Fruit fly (Drosophila melanogaster) whole organism, wandering third instar larva: ENCODE data around the gene Eig71Eg.

ENCODE experiments used
- CG32264 ChIP-seq: fragments of 200-800 bp; sonication (Bioruptor generic); optimal IDR thresholded peaks from 2 replicates; lab custom pipeline; 2016; ENCODE audit warnings: missing biosample characterization, missing genetic modification characterization
- CG9705 ChIP-seq: fragments of 200-800 bp; sonication (Bioruptor generic); optimal IDR thresholded peaks from 2 replicates; lab custom pipeline; 2018; ENCODE audit warnings: missing biosample characterization, mild to moderate bottlenecking, missing genetic modification characterization
- CrebA ChIP-seq: fragments of 200-800 bp; sonication (Bioruptor generic); optimal IDR thresholded peaks from 2 replicates; lab custom pipeline; 2016; ENCODE audit warnings: missing biosample characterization, mild to moderate bottlenecking, missing genetic modification characterization, borderline replicate concordance
- Dfd ChIP-seq: fragments of >200 bp; optimal IDR thresholded peaks from 2 replicates; lab custom pipeline; 2017; ENCODE audit warnings: missing biosample characterization, missing genetic modification characterization
- GATAd ChIP-seq: sonication (Bioruptor generic); optimal IDR thresholded peaks from 2 replicates; lab custom pipeline; 2016; ENCODE audit warnings: missing biosample characterization, missing genetic modification characterization
- HLH106 ChIP-seq: fragments of 200-800 bp; optimal IDR thresholded peaks from 3 replicates; lab custom pipeline; 2019; ENCODE audit warnings: missing biosample characterization, mild to moderate bottlenecking, missing genetic modification characterization, moderate library complexity
- Hnf4 ChIP-seq: fragments of 200-800 bp; sonication (Bioruptor generic); optimal IDR thresholded peaks from 2 replicates; lab custom pipeline; 2016; ENCODE audit warnings: missing biosample characterization, mild to moderate bottlenecking, missing genetic modification characterization
- Hr78 ChIP-seq: fragments of >200 bp; optimal IDR thresholded peaks from 2 replicates; lab custom pipeline; 2017; ENCODE audit warnings: missing biosample characterization, missing genetic modification characterization
- Hr83 ChIP-seq: fragments of 200-300 bp; sonication (Bioruptor generic); optimal IDR thresholded peaks from 2 replicates; lab custom pipeline; 2016; ENCODE audit warnings: missing biosample characterization, mild to moderate bottlenecking, missing genetic modification characterization, moderate library complexity; ENCODE audit not compliant: poor library complexity, severe bottlenecking
- Jra ChIP-seq: sonication (Bioruptor generic); optimal IDR thresholded peaks from 2 replicates; lab custom pipeline; 2016; ENCODE audit warnings: missing biosample characterization, missing genetic modification characterization
- Myc ChIP-seq: fragments of >200 bp; optimal IDR thresholded peaks from 2 replicates; lab custom pipeline; 2017
- N ChIP-seq: fragments of >200 bp; optimal IDR thresholded peaks from 2 replicates; lab custom pipeline; 2018; ENCODE audit warnings: missing biosample characterization, missing external identifiers, missing genetic modification characterization
- OdsH ChIP-seq: fragments of 200-800 bp; sonication (Bioruptor generic); optimal IDR thresholded peaks from 2 replicates; lab custom pipeline; 2016; ENCODE audit warnings: missing biosample characterization, mild to moderate bottlenecking, missing genetic modification characterization
- Sp1 ChIP-seq: fragments of 200-800 bp; sonication (Bioruptor generic); optimal IDR thresholded peaks from 3 replicates; lab custom pipeline; 2019; ENCODE audit warnings: missing biosample characterization, mild to moderate bottlenecking, missing genetic modification characterization, moderate library complexity
- Vsx2 ChIP-seq: fragments of 200-300, 225-300 bp; sonication (Bioruptor generic); optimal IDR thresholded peaks from 2 replicates; lab custom pipeline; 2018; ENCODE audit warnings: missing biosample characterization, missing genetic modification characterization; ENCODE audit not compliant: partially characterized antibody
- br ChIP-seq: fragments of 200-800 bp; sonication (Bioruptor generic); optimal IDR thresholded peaks from 2 replicates; lab custom pipeline; 2016; ENCODE audit warnings: missing biosample characterization, missing genetic modification characterization
- brk ChIP-seq: fragments of 200-800 bp; sonication (Bioruptor generic); optimal IDR thresholded peaks from 2 replicates; lab custom pipeline; 2016; ENCODE audit warnings: missing biosample characterization, mild to moderate bottlenecking, missing genetic modification characterization
- dl ChIP-seq, 2 experiments: fragments of 175-275, 200-275 bp in 1 of 2; fragments of 200-275 bp in 1 of 2; sonication (Bioruptor generic); optimal IDR thresholded peaks; lab custom pipeline; 2018; ENCODE audit warnings: mild to moderate bottlenecking in 2 of 2, missing biosample characterization in 2 of 2, missing genetic modification characterization in 2 of 2, moderate library complexity in 2 of 2; ENCODE audit not compliant: partially characterized antibody in 2 of 2, insufficient read depth in 1 of 2
- dmrt93B ChIP-seq: fragments of 200-800 bp; sonication (Bioruptor generic); optimal IDR thresholded peaks from 2 replicates; lab custom pipeline; 2018; ENCODE audit warnings: missing biosample characterization, mild to moderate bottlenecking, missing genetic modification characterization
- dsf ChIP-seq: sonication (Bioruptor generic); optimal IDR thresholded peaks from 2 replicates; lab custom pipeline; 2016; ENCODE audit warnings: missing biosample characterization, missing genetic modification characterization, borderline replicate concordance
- ey ChIP-seq: fragments of 200-800 bp; sonication (Bioruptor generic); optimal IDR thresholded peaks from 2 replicates; lab custom pipeline; 2016; ENCODE audit warnings: missing biosample characterization, missing genetic modification characterization
- foxo ChIP-seq, 2 experiments: fragments of 200-800 bp; sonication (Bioruptor generic); optimal IDR thresholded peaks; 2 replicates in 1 of 2; 3 replicates in 1 of 2; lab custom pipeline; 2016 to 2017; ENCODE audit warnings: missing biosample characterization in 2 of 2, missing genetic modification characterization in 2 of 2
- fru ChIP-seq: fragments of 200-800 bp; sonication (Bioruptor generic); optimal IDR thresholded peaks from 3 replicates; lab custom pipeline; 2016; ENCODE audit warnings: missing biosample characterization, mild to moderate bottlenecking, missing genetic modification characterization
- h ChIP-seq: fragments of 200-800 bp; sonication (Bioruptor generic); optimal IDR thresholded peaks from 3 replicates; lab custom pipeline; 2016; ENCODE audit warnings: missing biosample characterization, mild to moderate bottlenecking, missing genetic modification characterization
- jim ChIP-seq: fragments of 175-275, 200-325 bp; sonication (Bioruptor generic); optimal IDR thresholded peaks from 2 replicates; lab custom pipeline; 2016; ENCODE audit warnings: missing biosample characterization, mild to moderate bottlenecking, missing genetic modification characterization
- lola ChIP-seq: fragments of >200 bp; optimal IDR thresholded peaks from 2 replicates; lab custom pipeline; 2017; ENCODE audit warnings: missing biosample characterization, missing genetic modification characterization
- pan ChIP-seq: fragments of >200 bp; optimal IDR thresholded peaks from 2 replicates; lab custom pipeline; 2017
- psq ChIP-seq: fragments of 200-800 bp; sonication (Bioruptor generic); optimal IDR thresholded peaks from 3 replicates; lab custom pipeline; 2017; ENCODE audit warnings: missing biosample characterization, mild to moderate bottlenecking, missing genetic modification characterization, moderate library complexity
- rgr ChIP-seq: fragments of 200-800 bp; sonication (Bioruptor generic); optimal IDR thresholded peaks from 3 replicates; lab custom pipeline; 2016; ENCODE audit warnings: missing biosample characterization, mild to moderate bottlenecking, missing genetic modification characterization
- sage ChIP-seq: fragments of 200-800 bp; sonication (Bioruptor generic); optimal IDR thresholded peaks from 2 replicates; lab custom pipeline; 2016; ENCODE audit warnings: missing biosample characterization, mild to moderate bottlenecking, missing genetic modification characterization
- sv ChIP-seq: fragments of 200-800 bp; sonication (Bioruptor generic); optimal IDR thresholded peaks from 3 replicates; lab custom pipeline; 2016; ENCODE audit warnings: missing biosample characterization, missing genetic modification characterization
- tai ChIP-seq: sonication (Bioruptor generic); optimal IDR thresholded peaks from 2 replicates; lab custom pipeline; 2016; ENCODE audit warnings: missing biosample characterization, missing genetic modification characterization
- usp ChIP-seq: fragments of >200 bp; optimal IDR thresholded peaks from 2 replicates; lab custom pipeline; 2017; ENCODE audit warnings: missing biosample characterization, missing genetic modification characterization
- woc ChIP-seq: sonication (Bioruptor generic); optimal IDR thresholded peaks from 2 replicates; lab custom pipeline; 2016; ENCODE audit warnings: missing biosample characterization, mild to moderate bottlenecking, missing genetic modification characterization

The Eig71Eg gene

DNA sequence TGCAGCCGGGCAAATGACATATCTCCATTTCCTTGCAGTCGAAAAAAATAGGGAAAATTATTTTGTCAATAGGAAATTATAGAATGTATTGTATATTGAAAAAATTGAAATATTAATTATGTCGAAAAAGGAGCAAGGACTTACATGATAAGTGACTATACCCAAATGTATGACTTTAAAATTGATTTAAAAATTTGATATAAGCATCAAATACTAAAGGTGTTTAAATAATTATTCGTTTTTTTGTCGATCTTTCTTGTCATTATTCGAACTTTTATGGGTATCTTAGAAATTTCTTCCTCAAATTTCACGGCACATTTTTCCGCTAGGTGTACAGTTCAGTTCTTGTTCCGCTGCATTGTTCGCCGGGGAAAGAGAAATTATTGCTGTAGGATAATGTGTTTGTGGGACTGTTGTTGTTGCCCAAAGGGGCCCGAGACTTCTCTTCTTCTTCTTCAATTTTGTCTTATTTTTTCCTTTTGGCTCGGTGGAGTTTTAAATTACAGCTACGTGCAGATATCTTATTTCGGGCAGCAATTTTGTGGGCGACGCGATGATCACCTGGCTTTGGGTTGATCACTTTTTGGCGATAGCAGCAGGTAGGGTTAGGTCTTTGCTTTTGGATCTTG, 43.0 kb downstream of the Eig71Eg start:
- TF ChIP-seq sv (GFP tag; lab: Kevin White, UChicago) (peak; percentile 2), dsf (peak; percentile 37), tai (peak; percentile 45), CrebA (GFP tag; lab: Kevin White, UChicago) (no peak), h (GFP tag; lab: Kevin White, UChicago) (peak; percentile 72), N (no peak), dmrt93B (peak; percentile 67), Vsx2 (GFP tag; lab: Kevin White, UChicago) (no peak), Jra (GFP tag; lab: Kevin White, UChicago) (peak; percentile 53), sage (GFP tag; lab: Kevin White, UChicago) (no peak), Sp1 (peak; percentile 89), foxo (GFP tag; optimal IDR thresholded peaks at IDR 0.05; lab: Kevin White, UChicago) (peak in 1 of 2 experiments; percentile 82), Myc (lab: Kevin White, UChicago) (no peak), rgr (GFP tag; lab: Kevin White, UChicago) (peak; percentile 77), Hnf4 (peak; percentile 38), ey (GFP tag; lab: Kevin White, UChicago) (peak; percentile 67), dl (GFP tag; optimal IDR thresholded peaks at IDR 0.05; lab: Kevin White, UChicago; ENCODE audit: insufficient read depth in 1 of 2, partially characterized antibody in 2 of 2) (no peak), fru (GFP tag; lab: Kevin White, UChicago) (peak; percentile 80), lola (no peak), woc (peak; percentile 75), brk (GFP tag; lab: Kevin White, UChicago) (no peak), psq (GFP tag; lab: Kevin White, UChicago) (peak; percentile 80), Dfd (GFP tag; lab: Kevin White, UChicago) (no peak), Hr83 (GFP tag; lab: Kevin White, UChicago) (no peak), HLH106 (tag; lab: Kevin White, UChicago) (peak; percentile 83), OdsH (GFP tag; lab: Kevin White, UChicago) (peak; percentile 79), jim (no peak), CG9705 (GFP tag; lab: Kevin White, UChicago) (no peak), br (GFP tag; lab: Kevin White, UChicago) (peak; percentile 43), GATAd (GFP tag; lab: Kevin White, UChicago) (no peak), CG32264 (GFP tag; lab: Kevin White, UChicago) (no peak)
- TF ChIP-seq, all 38 proteins: peak for 17

- no peak for TF ChIP-seq Hr78 (GFP tag; lab: Kevin White, UChicago)
- no peak for TF ChIP-seq CG9705 (GFP tag; lab: Kevin White, UChicago)
- TF ChIP-seq, all 38 proteins: peak for 0
These were observed 44.8 kb downstream of the Eig71Eg start for dm6 chr3L:15702191-15702590.

dm6 chr3L:15703330-15704119, 46.1 kb downstream of the Eig71Eg start:
- TF ChIP-seq woc = no peak
- no peak for TF ChIP-seq Jra (GFP tag; lab: Kevin White, UChicago)
- no peak for TF ChIP-seq usp (GFP tag; lab: Kevin White, UChicago)
- TF ChIP-seq Myc (lab: Kevin White, UChicago) = no peak
- no peak for TF ChIP-seq dl (GFP tag; optimal IDR thresholded peaks at IDR 0.05; lab: Kevin White, UChicago; ENCODE audit: insufficient read depth in 1 of 2, partially characterized antibody in 2 of 2)
- no peak for TF ChIP-seq ey (GFP tag; lab: Kevin White, UChicago)
- TF ChIP-seq pan (lab: Kevin White, UChicago) = no peak
- TF ChIP-seq h (GFP tag; lab: Kevin White, UChicago) = no peak
- TF ChIP-seq OdsH (GFP tag; lab: Kevin White, UChicago) = no peak
- TF ChIP-seq tai = no peak
- no peak for TF ChIP-seq sv (GFP tag; lab: Kevin White, UChicago)
